Fruit fly (Drosophila melanogaster): ENCODE measurements around the gene AkhR.

AkhR gene

dm6 chr2L:6693794-6694254 lies 22.2 kb downstream of the AkhR start (continued):
- TF ChIP-seq fd3F (GFP tag; optimal IDR thresholded peaks at IDR 0.05) (no peak), CG10565 (GFP tag; optimal IDR thresholded peaks at IDR 0.05) (no peak), prd (optimal IDR thresholded peaks at IDR 0.05) (no peak), prd (GFP tag; IDR thresholded peaks at IDR 0.05) (0 out of 3 replicates have a peak, but pooled peaks have one; percentile 23), CG3163 (GFP tag; optimal IDR thresholded peaks at IDR 0.05) (no peak), Dfd (GFP tag; optimal IDR thresholded peaks at IDR 0.05) (no peak), CG4820 (GFP tag; optimal IDR thresholded peaks at IDR 0.05) (peak; percentile 91), ci (GFP tag; IDR thresholded peaks at IDR 0.05) (0 out of 3 replicates have a peak, but pooled peaks have one; percentile 35), CG16863 (GFP tag; optimal IDR thresholded peaks at IDR 0.05) (no peak), CG17568 (GFP tag; optimal IDR thresholded peaks at IDR 0.05) (no peak), eyg (GFP tag; optimal IDR thresholded peaks at IDR 0.05) (no peak), Usf (GFP tag; optimal IDR thresholded peaks at IDR 0.05) (no peak), dati (GFP tag; IDR thresholded peaks at IDR 0.05) (no peak), Bteb2 (GFP tag; optimal IDR thresholded peaks at IDR 0.05) (peak; percentile 8), CG17186 (GFP tag; optimal IDR thresholded peaks at IDR 0.05) (no peak), CG12942 (GFP tag; optimal IDR thresholded peaks at IDR 0.05) (no peak), Dip3 (GFP tag; optimal IDR thresholded peaks at IDR 0.05) (no peak), CG10274 (GFP tag; optimal IDR thresholded peaks at IDR 0.05) (no peak), crol (GFP tag; IDR thresholded peaks at IDR 0.05) (no peak), oc (tag; optimal IDR thresholded peaks at IDR 0.05) (no peak), gem (tag; optimal IDR thresholded peaks at IDR 0.05) (peak; percentile 77), CG6254 (GFP tag; optimal IDR thresholded peaks at IDR 0.05) (peak; percentile 31), hkb (optimal IDR thresholded peaks at IDR 0.05) (no peak), hkb (GFP tag; IDR thresholded peaks at IDR 0.05) (0 out of 2 replicates have a peak, but pooled peaks have one; percentile 9), CG6689 (GFP tag; IDR thresholded peaks at IDR 0.05) (peak; percentile 45), Opbp (GFP tag; IDR thresholded peaks at IDR 0.05; ENCODE audit: partially characterized antibody) (no peak), en (GFP tag; optimal IDR thresholded peaks at IDR 0.05) (no peak), sr (GFP tag; IDR thresholded peaks at IDR 0.05) (no peak), CG6813 (GFP tag; optimal IDR thresholded peaks at IDR 0.05) (no peak), CG3995 (GFP tag; optimal IDR thresholded peaks at IDR 0.05) (no peak), CG3847 (GFP tag; IDR thresholded peaks at IDR 0.05) (no peak), cad (GFP tag; optimal IDR thresholded peaks at IDR 0.05) (no peak), Dp (GFP tag; optimal IDR thresholded peaks at IDR 0.05) (no peak), gsb-n (tag; optimal IDR thresholded peaks at IDR 0.05) (peak; percentile 47), Atf3 (GFP tag; optimal IDR thresholded peaks at IDR 0.05) (no peak), corto (GFP tag; optimal IDR thresholded peaks at IDR 0.05) (no peak), BtbVII (GFP tag; optimal IDR thresholded peaks at IDR 0.05) (peak; percentile 57), zf30C (GFP tag; optimal IDR thresholded peaks at IDR 0.05) (no peak), CG17802 (tag; optimal IDR thresholded peaks at IDR 0.05) (no peak), CG11085 (GFP tag; IDR thresholded peaks at IDR 0.05) (no peak), Eip74EF (GFP tag; optimal IDR thresholded peaks at IDR 0.05) (peak in 1 of 2 experiments; percentile 68), CG15269 (tag; optimal IDR thresholded peaks at IDR 0.05) (peak; percentile 54), Deaf1 (tag; optimal IDR thresholded peaks at IDR 0.05) (peak; percentile 40), CG15696 (tag; optimal IDR thresholded peaks at IDR 0.05) (peak; percentile 26), MESR4 (GFP tag; optimal IDR thresholded peaks at IDR 0.05) (no peak), kah (GFP tag; optimal IDR thresholded peaks at IDR 0.05) (no peak), cg (GFP tag; optimal IDR thresholded peaks at IDR 0.05) (no peak), CG2120 (GFP tag; optimal IDR thresholded peaks at IDR 0.05) (peak; percentile 27), tgo (GFP tag; IDR thresholded peaks at IDR 0.05) (no peak), Nf-YA (GFP tag; IDR thresholded peaks at IDR 0.05) (no peak), CG12744 (GFP tag; optimal IDR thresholded peaks at IDR 0.05) (no peak), GATAe (GFP tag; conservative IDR thresholded peaks at IDR 0.05) (no peak)

Data from whole organism, embryonic.